Worm (Caenorhabditis elegans) whole organism, L2 larva: ENCODE results near the gene ZK673.11.

Source experiments
- ceh-82 ChIP-seq: fragments of 150-350 bp; optimal IDR thresholded peaks from 2 replicates; lab custom pipeline; 2014; ENCODE audit warnings: missing biosample characterization, missing genetic modification characterization
- lin-13 ChIP-seq: fragments of 150-350 bp; optimal IDR thresholded peaks from 2 replicates; lab custom pipeline; 2014; ENCODE audit warnings: missing biosample characterization, missing genetic modification reagents, missing genetic modification characterization
- lin-39 ChIP-seq: fragments of 150-350 bp; optimal IDR thresholded peaks from 2 replicates; lab custom pipeline; 2014; ENCODE audit warnings: missing biosample characterization, missing genetic modification reagents, missing genetic modification characterization
- nhr-129 ChIP-seq: fragments of 150-350 bp; optimal IDR thresholded peaks from 2 replicates; lab custom pipeline; 2014; ENCODE audit warnings: missing biosample characterization, missing genetic modification characterization

DNA sequence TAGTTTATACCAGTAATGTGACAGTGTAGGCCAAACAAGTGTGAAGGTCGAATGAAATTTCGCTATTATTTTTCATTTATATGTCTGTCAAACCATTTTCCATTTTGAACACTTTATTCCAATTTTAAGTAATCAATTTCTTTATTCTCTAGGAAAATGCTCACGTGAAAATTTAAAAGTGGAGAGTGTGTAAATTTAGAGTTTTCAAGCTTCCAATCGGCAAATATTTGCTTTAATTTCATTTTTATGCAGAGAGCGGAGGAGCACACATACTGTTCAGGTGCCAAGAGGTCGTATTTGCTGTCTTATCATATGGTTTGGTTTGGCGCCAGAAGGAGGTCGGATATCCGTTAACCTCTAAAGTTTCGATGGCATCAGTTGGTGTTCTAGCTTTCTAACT, 10.3 kb upstream of the ZK673.11 start:
- TF ChIP-seq ceh-82 (tag; lab: Kevin White, UChicago) (no peak), lin-39 (tag; lab: Kevin White, UChicago) (no peak), nhr-129 (tag; lab: Kevin White, UChicago) (no peak), lin-13 (GFP tag; lab: Kevin White, UChicago) (no peak)
